Worm (Caenorhabditis elegans): Measurements from ENCODE around the gene pcrg-1.
A peak's percentile ranks its signal among the peaks of the same experiment; 100 is the strongest.

pcrg-1 gene

DNA sequence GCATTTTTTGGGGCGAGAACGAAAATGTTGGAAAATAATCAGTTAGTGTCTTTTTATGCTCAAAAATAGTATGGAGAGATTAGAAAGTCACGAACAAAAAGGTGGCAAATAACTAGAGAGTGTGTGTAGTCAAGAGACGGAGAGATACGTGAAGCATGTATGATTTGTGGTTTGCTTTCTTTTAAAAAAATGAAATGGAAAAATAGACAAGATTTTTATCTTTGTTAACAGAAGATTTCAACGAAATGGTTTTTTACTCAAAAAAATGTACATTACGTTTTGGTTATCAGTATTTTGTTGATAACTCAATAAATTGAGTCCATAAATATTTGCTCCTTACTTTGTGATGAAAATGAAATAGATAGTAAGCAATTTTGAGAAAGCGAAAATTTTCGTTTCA is 7.8 kb downstream of the pcrg-1 start, which contains the start of gene dhs-7:
Gene dhs-7 (minus strand): TSS at position 277 of the 400 bp plus-strand sequence.
- no peak for TF ChIP-seq crh-2 (tag; optimal IDR thresholded peaks at IDR 0.05)
- no peak for TF ChIP-seq ama-1 (optimal IDR thresholded peaks at IDR 0.05)
- TF ChIP-seq lin-39 (tag; optimal IDR thresholded peaks at IDR 0.05): no peak
- TF ChIP-seq ceh-16 (tag; optimal IDR thresholded peaks at IDR 0.05): no peak

DNA sequence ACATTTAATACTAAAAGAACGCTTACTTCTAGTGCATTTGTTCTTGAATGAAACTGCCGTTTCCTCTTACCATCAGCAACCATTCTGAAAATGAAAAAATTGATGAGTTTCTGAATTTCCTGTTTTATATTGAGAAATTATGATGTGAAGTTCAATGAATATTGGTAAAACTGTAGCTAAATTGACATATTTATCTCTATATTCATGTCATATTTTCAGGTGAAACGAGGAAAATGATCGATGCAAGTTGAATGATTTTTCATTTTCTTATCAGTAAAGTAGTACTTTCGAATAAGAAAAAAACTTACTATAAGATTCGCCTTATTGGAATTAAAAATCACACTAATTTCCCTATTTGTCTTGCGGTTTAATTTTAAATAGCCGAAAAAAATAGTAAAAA is 9.8 kb downstream of the pcrg-1 start, which contains the start of gene E04F6.15:
Gene E04F6.15 (minus strand): TSS at position 101 of the 400 bp plus-strand sequence.
- TF ChIP-seq Y55F3AM.14 (GFP tag; optimal IDR thresholded peaks at IDR 0.05): no peak
- TF ChIP-seq mbf-1 (tag; optimal IDR thresholded peaks at IDR 0.05): no peak
- no peak for TF ChIP-seq lin-39 (tag; optimal IDR thresholded peaks at IDR 0.05)
- no peak for TF ChIP-seq R02D3.7 (tag; optimal IDR thresholded peaks at IDR 0.05)
- no peak for TF ChIP-seq mdl-1 (tag; optimal IDR thresholded peaks at IDR 0.05)
- no peak for TF ChIP-seq ztf-4 (tag; optimal IDR thresholded peaks at IDR 0.05)
- TF ChIP-seq egl-27 (tag; optimal IDR thresholded peaks at IDR 0.05): no peak
- TF ChIP-seq gmeb-1 (tag; optimal IDR thresholded peaks at IDR 0.05): no peak
- TF ChIP-seq dmd-4 (tag; optimal IDR thresholded peaks at IDR 0.05): no peak
- TF ChIP-seq skn-1 (tag; optimal IDR thresholded peaks at IDR 0.05): no peak
- no peak for TF ChIP-seq sma-3 (GFP tag; optimal IDR thresholded peaks at IDR 0.05)
- no peak for TF ChIP-seq ceh-16 (tag; optimal IDR thresholded peaks at IDR 0.05)
- no peak for TF ChIP-seq unc-55 (GFP tag; optimal IDR thresholded peaks at IDR 0.05)
- TF ChIP-seq snpc-4 (tag; optimal IDR thresholded peaks at IDR 0.05): no peak
- TF ChIP-seq elt-3 (tag; optimal IDR thresholded peaks at IDR 0.05): no peak
- TF ChIP-seq nhr-23 (tag; optimal IDR thresholded peaks at IDR 0.05): no peak

DNA sequence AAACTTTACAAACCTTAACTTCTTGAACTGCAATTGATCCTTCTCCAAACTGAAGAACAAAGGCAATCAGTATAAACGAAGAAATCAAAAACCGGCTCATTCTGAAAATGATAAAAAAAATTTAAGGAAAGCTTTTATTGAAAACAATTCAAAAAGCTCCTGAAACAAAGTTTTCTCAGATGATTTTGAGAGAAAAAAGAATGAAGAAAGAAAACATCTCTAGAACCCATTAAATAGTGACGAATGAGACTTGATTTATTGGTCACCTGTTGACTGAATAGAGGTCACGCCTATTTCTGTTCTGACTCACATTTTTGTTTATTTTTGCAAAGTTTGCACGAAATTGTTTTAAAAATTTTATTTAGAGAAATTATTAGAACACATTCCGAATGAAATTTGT is 10.9 kb downstream of the pcrg-1 start, which contains the start of gene E04F6.8:
Gene E04F6.8 (minus strand): TSS at position 101 of the 400 bp plus-strand sequence.
- TF ChIP-seq nhr-12 (tag; optimal IDR thresholded peaks at IDR 0.05): no peak
- no peak for TF ChIP-seq unc-39 (tag; optimal IDR thresholded peaks at IDR 0.05)
- no peak for TF ChIP-seq fos-1 (tag; optimal IDR thresholded peaks at IDR 0.05)
- no peak for TF ChIP-seq alr-1 (tag; optimal IDR thresholded peaks at IDR 0.05)
- no peak for TF ChIP-seq nhr-25 (tag; optimal IDR thresholded peaks at IDR 0.05)
- TF ChIP-seq lsy-2 (tag; optimal IDR thresholded peaks at IDR 0.05): peak in 1 of 2 experiments; percentile 36

DNA sequence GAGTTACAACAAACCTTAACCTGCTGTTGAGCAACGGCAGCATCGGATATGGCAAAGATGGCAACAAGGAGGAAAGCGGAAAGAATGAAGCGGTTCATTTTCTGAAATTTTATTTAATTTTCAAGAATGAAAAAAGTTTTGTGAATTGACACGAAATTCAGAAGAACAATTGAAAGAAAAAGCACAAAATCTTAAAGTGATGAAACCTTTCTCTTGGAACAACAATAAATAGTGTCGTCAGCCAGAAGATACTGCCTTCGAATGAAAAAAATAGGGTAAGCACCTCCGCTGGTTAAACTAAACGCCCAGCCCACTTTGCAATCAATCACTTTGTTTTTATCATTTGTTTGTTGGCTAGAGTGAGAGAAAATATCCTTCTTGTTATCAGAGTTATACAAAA is 11.7 kb downstream of the pcrg-1 start, which contains the start of gene E04F6.9:
Gene E04F6.9 (minus strand): TSS at position 101 of the 400 bp plus-strand sequence.
- TF ChIP-seq C34F6.9 (tag; optimal IDR thresholded peaks at IDR 0.05): no peak
- TF ChIP-seq lin-13 (GFP tag; optimal IDR thresholded peaks at IDR 0.05): no peak
- TF ChIP-seq ztf-1 (GFP tag; conservative IDR thresholded peaks at IDR 0.05): no peak
- no peak for TF ChIP-seq mab-5 (tag; optimal IDR thresholded peaks at IDR 0.05)
- TF ChIP-seq nhr-10 (tag; optimal IDR thresholded peaks at IDR 0.05): no peak
- no peak for TF ChIP-seq elt-1 (tag; optimal IDR thresholded peaks at IDR 0.05)
- TF ChIP-seq nhr-237 (tag; optimal IDR thresholded peaks at IDR 0.05): no peak
- no peak for TF ChIP-seq unc-39 (tag; optimal IDR thresholded peaks at IDR 0.05)
- no peak for TF ChIP-seq aly-2 (tag; optimal IDR thresholded peaks at IDR 0.05)
- no peak for TF ChIP-seq unc-55 (GFP tag; optimal IDR thresholded peaks at IDR 0.05)
- TF ChIP-seq nhr-23 (tag; optimal IDR thresholded peaks at IDR 0.05): no peak
- TF ChIP-seq ama-1 (optimal IDR thresholded peaks at IDR 0.05): no peak

DNA sequence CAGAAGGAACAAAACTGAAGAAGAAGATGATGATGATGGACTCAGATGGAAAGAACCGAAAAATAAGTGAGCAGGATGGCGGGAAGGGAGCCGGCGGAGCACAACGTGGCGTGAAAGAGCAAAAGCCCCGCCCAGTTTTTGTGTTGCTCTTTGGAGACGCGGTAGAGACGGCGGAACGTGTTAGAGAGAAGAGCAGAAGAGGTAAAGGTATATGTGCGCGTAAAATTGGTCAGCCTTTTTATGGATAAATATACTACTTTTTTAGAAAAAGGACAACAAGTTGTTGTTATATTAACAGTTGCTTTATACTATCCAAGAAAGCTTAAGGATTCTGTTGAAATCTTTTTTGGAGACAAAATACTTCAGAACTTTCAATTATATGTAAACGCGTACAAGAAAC is 16.7 kb downstream of the pcrg-1 start, which contains the start of gene E04F6.10:
Gene E04F6.10 (minus strand): TSS at position 101 of the 400 bp plus-strand sequence.
- TF ChIP-seq lin-13 (GFP tag; optimal IDR thresholded peaks at IDR 0.05): no peak
- no peak for TF ChIP-seq elt-1 (tag; optimal IDR thresholded peaks at IDR 0.05)
- TF ChIP-seq F13H6.1 (tag; optimal IDR thresholded peaks at IDR 0.05): no peak
- no peak for TF ChIP-seq lin-11 (tag; optimal IDR thresholded peaks at IDR 0.05)
- no peak for TF ChIP-seq nhr-77 (tag; optimal IDR thresholded peaks at IDR 0.05)
- no peak for TF ChIP-seq zag-1 (tag; optimal IDR thresholded peaks at IDR 0.05)
- no peak for TF ChIP-seq dmd-4 (tag; optimal IDR thresholded peaks at IDR 0.05)
- TF ChIP-seq R02D3.7 (tag; optimal IDR thresholded peaks at IDR 0.05): no peak
- no peak for TF ChIP-seq C34F6.9 (tag; optimal IDR thresholded peaks at IDR 0.05)
- no peak for TF ChIP-seq nhr-129 (tag; optimal IDR thresholded peaks at IDR 0.05)
- TF ChIP-seq ceh-16 (tag; optimal IDR thresholded peaks at IDR 0.05): no peak
